Worm (Caenorhabditis elegans) whole organism, L3 larva: ENCODE measurements around the gene mrps-18A.

Source experiments
- ceh-16 ChIP-seq: sonication (generic microtip); optimal IDR thresholded peaks from 2 replicates; lab custom pipeline; 2017; ENCODE audit warnings: missing biosample characterization, missing genetic modification characterization
- elt-3 ChIP-seq, 3 experiments: fragments of 150-350 bp in 1 of 3; sonication (generic microtip) in 2 of 3; optimal IDR thresholded peaks; 2 replicates in 2 of 3; 4 replicates in 1 of 3; lab custom pipeline; 2014 to 2017; ENCODE audit warnings: missing biosample characterization in 3 of 3, missing genetic modification characterization in 3 of 3
- jun-1 ChIP-seq: fragments of 150-350 bp; optimal IDR thresholded peaks from 2 replicates; lab custom pipeline; 2014; ENCODE audit warnings: missing biosample characterization, missing genetic modification reagents, missing genetic modification characterization
- mdl-1 ChIP-seq: fragments of 150-350 bp; optimal IDR thresholded peaks from 2 replicates; lab custom pipeline; 2014; ENCODE audit warnings: missing biosample characterization, missing genetic modification characterization
- nhr-11 ChIP-seq: fragments of 150-350 bp; optimal IDR thresholded peaks from 2 replicates; lab custom pipeline; 2014; ENCODE audit warnings: missing biosample characterization, missing genetic modification characterization
- nhr-28 ChIP-seq: fragments of 150-350 bp; optimal IDR thresholded peaks from 2 replicates; lab custom pipeline; 2014; ENCODE audit warnings: missing biosample characterization, missing genetic modification characterization
- nhr-77 ChIP-seq: fragments of 150-350 bp; optimal IDR thresholded peaks from 2 replicates; lab custom pipeline; 2014; ENCODE audit warnings: missing biosample characterization, missing genetic modification characterization
- sea-2 ChIP-seq: fragments of 150-350 bp; sonication (generic microtip); optimal IDR thresholded peaks from 4 replicates; lab custom pipeline; 2014; ENCODE audit warnings: missing biosample characterization, missing genetic modification reagents, missing genetic modification characterization
- unc-62 ChIP-seq: fragments of 150-350 bp; sonication (generic microtip); optimal IDR thresholded peaks from 4 replicates; lab custom pipeline; 2014; ENCODE audit warnings: missing biosample characterization, missing genetic modification reagents, missing genetic modification characterization
- ztf-11 ChIP-seq: fragments of 150-350 bp; optimal IDR thresholded peaks from 2 replicates; lab custom pipeline; 2014; ENCODE audit warnings: missing biosample characterization, missing genetic modification characterization
- ztf-4 ChIP-seq: fragments of 150-350 bp; optimal IDR thresholded peaks from 2 replicates; lab custom pipeline; 2014; ENCODE audit warnings: missing biosample characterization, missing genetic modification characterization

DNA sequence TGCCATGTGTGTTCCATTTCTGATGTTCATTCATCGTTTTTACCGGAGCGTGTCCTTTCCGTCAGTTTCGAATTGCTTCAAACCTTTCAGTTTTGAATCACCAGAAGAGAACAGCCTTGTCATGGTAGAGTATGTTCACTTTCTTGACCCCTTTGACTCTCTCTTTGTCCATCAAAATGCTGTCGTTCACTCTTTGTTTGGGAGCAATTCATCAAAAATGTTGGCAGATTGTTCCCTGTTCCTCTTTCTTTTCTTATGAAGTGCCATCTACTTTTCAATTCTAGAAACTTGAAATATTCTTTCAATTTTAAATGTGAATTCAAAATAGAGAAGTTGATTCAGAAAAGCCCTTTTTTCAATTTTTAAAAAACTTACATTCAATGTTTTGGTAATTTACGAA, 50.4 kb downstream of the mrps-18A start:
- TF ChIP-seq elt-3 (tag; optimal IDR thresholded peaks at IDR 0.05; lab: Kevin White, UChicago) = no peak
- no peak for TF ChIP-seq nhr-11 (tag; lab: Kevin White, UChicago)
- no peak for TF ChIP-seq ceh-16
- TF ChIP-seq nhr-77 = no peak
- no peak for TF ChIP-seq mdl-1 (tag; lab: Kevin White, UChicago)
- no peak for TF ChIP-seq ztf-4 (tag; lab: Kevin White, UChicago)
- no peak for TF ChIP-seq unc-62
- TF ChIP-seq jun-1 (tag; lab: Kevin White, UChicago) = no peak
- no peak for TF ChIP-seq nhr-28 (tag; lab: Kevin White, UChicago)
- TF ChIP-seq ztf-11 (tag; lab: Kevin White, UChicago) = no peak
- no peak for TF ChIP-seq sea-2
